Fruit fly (Drosophila melanogaster): Measurements from ENCODE around the gene mei-38.

Gene mei-38

DNA sequence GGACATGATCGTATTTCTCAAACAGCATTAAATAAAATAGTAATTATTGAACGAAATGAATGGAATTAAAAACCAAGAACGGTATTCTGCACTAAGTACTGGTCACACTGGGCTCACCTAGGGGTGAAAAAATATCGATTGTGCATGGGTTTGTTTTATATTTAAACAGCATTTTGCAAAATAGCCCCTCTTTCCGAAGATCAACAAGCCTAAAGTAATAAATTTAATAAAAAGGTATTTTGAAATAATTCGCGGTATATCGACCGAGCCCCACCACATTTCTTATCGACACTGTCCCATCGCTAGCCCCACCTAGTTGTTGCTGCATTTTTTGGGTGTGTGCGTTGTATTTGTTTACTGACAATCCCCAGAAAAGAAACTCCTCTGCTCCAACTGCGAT lies 6.3 kb upstream of the mei-38 start, which contains the start of gene pck (continued):
- TF ChIP-seq CG6175 (GFP tag; IDR thresholded peaks at IDR 0.05) (no peak), Hr78 (GFP tag; optimal IDR thresholded peaks at IDR 0.05) (no peak), tup (GFP tag; optimal IDR thresholded peaks at IDR 0.05) (no peak), CG9609 (GFP tag; optimal IDR thresholded peaks at IDR 0.05) (peak; percentile 66), CG3726 (GFP tag; IDR thresholded peaks at IDR 0.05) (0 out of 3 replicates have a peak, but pooled peaks have one; percentile 25), psq (GFP tag; optimal IDR thresholded peaks at IDR 0.05) (peak; percentile 23), TFAM (GFP tag; optimal IDR thresholded peaks at IDR 0.05) (no peak), Adf1 (GFP tag; IDR thresholded peaks at IDR 0.05) (peak; percentile 31; the same call in 1 of the 2 replicates), CG30020 (tag; optimal IDR thresholded peaks at IDR 0.05) (peak; percentile 50), E2f2 (GFP tag; IDR thresholded peaks at IDR 0.05) (peak; percentile 78), CG8359 (GFP tag; optimal IDR thresholded peaks at IDR 0.05; ENCODE audit: borderline replicate concordance) (no peak), Mes4 (GFP tag; optimal IDR thresholded peaks at IDR 0.05) (peak; percentile 35), Doc2 (GFP tag; IDR thresholded peaks at IDR 0.05) (no peak), gem (tag; optimal IDR thresholded peaks at IDR 0.05) (no peak), Med (GFP tag) (peak; percentile 93), Vsx1 (GFP tag; optimal IDR thresholded peaks at IDR 0.05) (no peak), fu2 (GFP tag; optimal IDR thresholded peaks at IDR 0.05) (peak; percentile 44), CG14710 (tag; optimal IDR thresholded peaks at IDR 0.05) (peak; percentile 75), sim (GFP tag; IDR thresholded peaks at IDR 0.05) (no peak), NC2β (GFP tag; optimal IDR thresholded peaks at IDR 0.05) (peak; percentile 71), Hand (GFP tag; optimal IDR thresholded peaks at IDR 0.05) (no peak), CG7928 (GFP tag; optimal IDR thresholded peaks at IDR 0.05) (peak; percentile 8), CG2875 (GFP tag; optimal IDR thresholded peaks at IDR 0.05) (peak; percentile 28), al (GFP tag; IDR thresholded peaks at IDR 0.05) (peak; percentile 60), ranshi (GFP tag; IDR thresholded peaks at IDR 0.05) (peak; percentile 58), so (GFP tag; IDR thresholded peaks at IDR 0.05) (0 out of 3 replicates have a peak, but pooled peaks have one; percentile 56), CG1024 (GFP tag; IDR thresholded peaks at IDR 0.05) (peak; percentile 56), Sox100B (GFP tag; optimal IDR thresholded peaks at IDR 0.05) (no peak), vvl (GFP tag; IDR thresholded peaks at IDR 0.05) (peak; percentile 86), phol (tag; optimal IDR thresholded peaks at IDR 0.05) (peak; percentile 53), CG11093 (GFP tag; IDR thresholded peaks at IDR 0.05) (no peak), mld (GFP tag; IDR thresholded peaks at IDR 0.05; ENCODE audit: partially characterized antibody) (no peak), peb (GFP tag; IDR thresholded peaks at IDR 0.05) (no peak), pb (GFP tag; optimal IDR thresholded peaks at IDR 0.05) (no peak), grn (GFP tag; optimal IDR thresholded peaks at IDR 0.05) (no peak), Nf-YC (tag; optimal IDR thresholded peaks at IDR 0.05) (peak; percentile 31), Deaf1 (tag; optimal IDR thresholded peaks at IDR 0.05) (peak; percentile 18), CG10565 (GFP tag; optimal IDR thresholded peaks at IDR 0.05) (no peak)

DNA sequence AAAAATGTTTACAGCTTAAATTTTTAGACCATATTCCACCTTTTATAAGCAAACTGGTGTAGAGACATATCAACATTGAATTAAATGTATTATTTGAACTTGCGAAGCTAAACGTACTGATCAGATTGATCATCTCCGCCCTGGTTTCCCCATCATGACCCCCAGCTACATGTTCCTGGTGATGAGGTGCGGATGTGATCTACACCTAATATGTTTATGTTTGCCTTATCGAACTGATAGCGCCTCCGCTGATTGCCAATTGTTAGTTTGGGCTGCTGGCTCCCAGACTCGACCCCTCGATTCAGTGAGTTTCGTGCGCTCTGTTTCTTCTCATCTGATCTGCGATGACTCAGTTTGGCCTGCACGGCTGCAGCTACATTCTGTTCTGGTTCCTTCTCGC lies 4.6 kb upstream of the mei-38 start, which contains the start of gene CG14780:
CG14780 (plus strand) TSS at position 301 of the 400 bp plus-strand sequence.
- no peak for TF ChIP-seq B-H1 (GFP tag; IDR thresholded peaks at IDR 0.05)
- no peak for TF ChIP-seq HLH54F (GFP tag; optimal IDR thresholded peaks at IDR 0.05)

DNA sequence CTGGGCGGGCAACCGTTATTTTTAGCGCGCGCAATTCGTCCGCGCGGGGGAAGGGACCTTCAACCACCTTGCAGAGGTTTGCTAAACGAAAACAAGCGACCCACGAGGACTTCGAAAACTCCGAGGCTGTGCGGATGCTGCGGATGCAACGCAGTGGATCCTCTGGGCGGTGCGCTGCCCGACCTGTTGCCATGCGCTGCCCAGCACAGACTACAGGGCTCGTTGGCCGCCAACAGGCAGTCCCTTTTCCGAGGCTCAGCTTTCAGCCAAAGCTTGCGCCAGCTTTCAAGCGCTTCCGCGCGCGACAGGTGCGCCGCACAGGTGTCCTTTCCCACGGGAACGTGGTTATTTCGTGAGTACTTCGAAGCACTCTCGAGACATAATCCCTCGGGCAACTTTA lies 427 bp upstream of the mei-38 start:
- TF ChIP-seq Drgx (GFP tag; IDR thresholded peaks at IDR 0.05) (0 out of 2 replicates have a peak, but pooled peaks have one; percentile 3), scrt (GFP tag; optimal IDR thresholded peaks at IDR 0.05) (peak; percentile 92), pan (optimal IDR thresholded peaks at IDR 0.05) (no peak), pan (GFP tag; optimal IDR thresholded peaks at IDR 0.05 in 1 of 2, IDR thresholded peaks at IDR 0.05 in 1 of 2) (no peak), fd96Cb (tag; optimal IDR thresholded peaks at IDR 0.05) (no peak), Deaf1 (tag; optimal IDR thresholded peaks at IDR 0.05) (peak; percentile 43), Fer1 (GFP tag; optimal IDR thresholded peaks at IDR 0.05) (peak; percentile 87), CG7745 (tag; optimal IDR thresholded peaks at IDR 0.05) (no peak), crc (GFP tag; optimal IDR thresholded peaks at IDR 0.05) (no peak)
